Worm (Caenorhabditis elegans) whole organism, L3 larva: ENCODE results near the gene Y41C4A.6.

Experiments used
- aly-2 ChIP-seq: fragments of 150-350 bp; optimal IDR thresholded peaks from 2 replicates; lab custom pipeline; 2014; ENCODE audit warnings: missing biosample characterization, missing genetic modification characterization
- elt-1 ChIP-seq: fragments of 150-350 bp; optimal IDR thresholded peaks from 2 replicates; lab custom pipeline; 2014; ENCODE audit warnings: missing biosample characterization, missing genetic modification characterization
- elt-2 ChIP-seq: sonication (generic microtip); optimal IDR thresholded peaks from 2 replicates; lab custom pipeline; 2016; ENCODE audit warnings: missing genetic modification reagents, mild to moderate bottlenecking, missing genetic modification characterization, missing compliant biosample characterization
- lin-15B ChIP-seq: fragments of 150-350 bp; optimal IDR thresholded peaks from 2 replicates; lab custom pipeline; 2014; ENCODE audit warnings: missing biosample characterization, missing genetic modification characterization
- lin-39 ChIP-seq: fragments of 150-350 bp; optimal IDR thresholded peaks from 2 replicates; lab custom pipeline; 2018; ENCODE audit warnings: missing biosample characterization, missing genetic modification reagents, missing genetic modification characterization
- nfya-1 ChIP-seq: sonication (generic microtip); optimal IDR thresholded peaks from 2 replicates; lab custom pipeline; 2017; ENCODE audit warnings: missing genetic modification characterization, mild to moderate bottlenecking, missing compliant biosample characterization, antibody characterized with exemption, moderate library complexity; ENCODE audit not compliant: insufficient read depth
- pha-4 ChIP-seq: fragments of 150-350 bp; optimal IDR thresholded peaks from 2 replicates; lab custom pipeline; 2014; ENCODE audit warnings: missing biosample characterization, missing genetic modification reagents, missing genetic modification characterization
- pqm-1 ChIP-seq: fragments of 150-350 bp; optimal IDR thresholded peaks from 2 replicates; lab custom pipeline; 2017; ENCODE audit warnings: missing biosample characterization, missing genetic modification characterization, inconsistent platforms
- unc-39 ChIP-seq: sonication (generic microtip); optimal IDR thresholded peaks from 4 replicates; lab custom pipeline; 2017; ENCODE audit warnings: missing biosample characterization, missing genetic modification characterization

- TF ChIP-seq elt-2 (tag; lab: Kevin White, UChicago) = no peak
- TF ChIP-seq pha-4 (tag; lab: Kevin White, UChicago) = no peak
- TF ChIP-seq elt-1 (tag; lab: Kevin White, UChicago) = no peak
- TF ChIP-seq nfya-1 = no peak
- TF ChIP-seq aly-2 (tag; lab: Kevin White, UChicago) = no peak
- TF ChIP-seq pqm-1 (tag; lab: Kevin White, UChicago) = no peak
- TF ChIP-seq lin-39 (tag; lab: Kevin White, UChicago) = no peak
- TF ChIP-seq unc-39 = no peak
- TF ChIP-seq lin-15B (tag; lab: Kevin White, UChicago) = no peak
These were observed 6.8 kb downstream of the Y41C4A.6 start for ce11 chrIII:11703006-11703775.
